Worm (Caenorhabditis elegans) whole organism, young adult: Measurements from ENCODE around the gene ttyh-1.

Experiments
- B0035.1 ChIP-seq: sonication (generic microtip); optimal IDR thresholded peaks from 2 replicates; lab custom pipeline; 2016; ENCODE audit warnings: missing genetic modification characterization, mild to moderate bottlenecking, missing compliant biosample characterization, missing genotype, missing genetic modification reagents
- B0261.1 ChIP-seq: sonication (generic microtip); optimal IDR thresholded peaks from 2 replicates; lab custom pipeline; 2016; ENCODE audit warnings: mild to moderate bottlenecking, missing genetic modification characterization, moderate library complexity, missing compliant biosample characterization
- F39B2.1 ChIP-seq: fragments of 200-800 bp; sonication (Bioruptor generic); IDR thresholded peaks from 2 replicates; pipeline ENCODE4 v1.3.6; 2022; ENCODE audit warnings: missing genetic modification reagents, missing genetic modification characterization, missing compliant biosample characterization
- F52B5.7 ChIP-seq: sonication (generic microtip); optimal IDR thresholded peaks from 2 replicates; lab custom pipeline; 2016; ENCODE audit warnings: mild to moderate bottlenecking, missing genetic modification characterization, missing compliant biosample characterization
- T26A5.8 ChIP-seq: sonication (generic microtip); optimal IDR thresholded peaks from 2 replicates; lab custom pipeline; 2016; ENCODE audit warnings: missing genetic modification characterization, missing compliant biosample characterization
- Y53G8AR.9 ChIP-seq: fragments of 200-800 bp; sonication (Bioruptor generic); conservative IDR thresholded peaks from 2 replicates; pipeline ENCODE4 v1.3.6; 2022; ENCODE audit warnings: missing genetic modification reagents, missing genetic modification characterization, missing compliant biosample characterization
- Y56A3A.18 ChIP-seq: fragments of 200-800 bp; sonication (Bioruptor generic); IDR thresholded peaks from 2 replicates; pipeline ENCODE4 v1.3.6; 2022; ENCODE audit warnings: missing genetic modification reagents, missing genetic modification characterization, missing compliant biosample characterization
- Y67H2A.10 ChIP-seq: fragments of 200-800 bp; sonication (Bioruptor generic); conservative IDR thresholded peaks from 2 replicates; pipeline ENCODE4 v1.3.6; 2022; ENCODE audit warnings: missing genetic modification reagents, missing genetic modification characterization, missing compliant biosample characterization
- attf-3 ChIP-seq: fragments of 200-800 bp; sonication (Bioruptor generic); conservative IDR thresholded peaks from 2 replicates; pipeline ENCODE4 v1.3.6; 2022; ENCODE audit warnings: missing genetic modification reagents, missing genetic modification characterization, missing compliant biosample characterization
- attf-5 ChIP-seq: fragments of 200-800 bp; sonication (Bioruptor generic); optimal IDR thresholded peaks from 2 replicates; lab custom pipeline; 2018; ENCODE audit warnings: mild to moderate bottlenecking, missing genetic modification characterization, missing compliant biosample characterization
- cebp-1 ChIP-seq, 2 experiments: fragments of 200-800 bp in 1 of 2; sonication (Bioruptor generic) in 1 of 2; sonication (generic microtip) in 1 of 2; IDR thresholded peaks in 1 of 2; optimal IDR thresholded peaks in 1 of 2; 2 replicates each; pipeline versions ENCODE4 v1.3.6 to Lab custom; 2017 to 2022; ENCODE audit warnings: missing compliant biosample characterization in 2 of 2, missing genetic modification characterization in 2 of 2, mild to moderate bottlenecking in 1 of 2, missing genetic modification reagents in 1 of 2, moderate library complexity in 1 of 2
- cebp-2 ChIP-seq: fragments of 200-800 bp; sonication (Bioruptor generic); IDR thresholded peaks from 2 replicates; pipeline ENCODE4 v1.3.6; 2022; ENCODE audit warnings: missing genetic modification characterization, missing compliant biosample characterization
- ceh-79 ChIP-seq: sonication (generic microtip); optimal IDR thresholded peaks from 2 replicates; lab custom pipeline; 2017; ENCODE audit warnings: mild to moderate bottlenecking, missing genetic modification characterization, missing compliant biosample characterization
- ceh-91 ChIP-seq: fragments of 200-800 bp; sonication (Bioruptor generic); IDR thresholded peaks from 2 replicates; pipeline ENCODE4 v1.3.6; 2022; ENCODE audit warnings: missing genetic modification reagents, missing genetic modification characterization, missing compliant biosample characterization
- dpff-1 ChIP-seq: sonication (generic microtip); optimal IDR thresholded peaks from 2 replicates; lab custom pipeline; 2017; ENCODE audit warnings: mild to moderate bottlenecking, missing genetic modification characterization, missing compliant biosample characterization
- egl-44 ChIP-seq: fragments of 200-800 bp; sonication (Bioruptor generic); IDR thresholded peaks from 2 replicates; pipeline ENCODE4 v1.3.6; 2022; ENCODE audit warnings: missing genetic modification reagents, missing genetic modification characterization, missing compliant biosample characterization
- egrh-3 ChIP-seq: fragments of 200-800 bp; sonication (Bioruptor generic); IDR thresholded peaks from 2 replicates; pipeline ENCODE4 v1.3.6; 2022; ENCODE audit warnings: missing genetic modification reagents, missing genetic modification characterization, missing compliant biosample characterization
- ekl-4 ChIP-seq: fragments of 200-800 bp; sonication (Bioruptor generic); IDR thresholded peaks from 2 replicates; pipeline ENCODE4 v1.3.6; 2022; ENCODE audit warnings: missing genetic modification reagents, missing genetic modification characterization, missing compliant biosample characterization
- fkh-3 ChIP-seq: sonication (generic microtip); optimal IDR thresholded peaks from 2 replicates; lab custom pipeline; 2016; ENCODE audit warnings: mild to moderate bottlenecking, missing genetic modification characterization, missing compliant biosample characterization
- hmg-1.2 ChIP-seq: fragments of 200-800 bp; sonication (Bioruptor generic); IDR thresholded peaks from 2 replicates; pipeline ENCODE4 v1.3.6; 2022; ENCODE audit warnings: missing genetic modification reagents, missing genetic modification characterization, missing compliant biosample characterization
- hmg-20 ChIP-seq: fragments of 200-800 bp; sonication (Bioruptor generic); IDR thresholded peaks from 2 replicates; pipeline ENCODE4 v1.3.6; 2022; ENCODE audit warnings: missing genetic modification reagents, missing genetic modification characterization, missing compliant biosample characterization
- hsf-1 ChIP-seq: fragments of 200-800 bp; sonication (Bioruptor generic); IDR thresholded peaks from 2 replicates; pipeline ENCODE4 v1.3.6; 2022; ENCODE audit warnings: missing genetic modification reagents, missing genetic modification characterization, missing compliant biosample characterization
- lin-35 ChIP-seq, 3 experiments: fragments of 150-350 bp in 2 of 3; sonication (generic microtip) in 1 of 3; optimal IDR thresholded peaks; 2 replicates each; lab custom pipeline; 2014 to 2018; ENCODE audit warnings: missing biosample characterization in 3 of 3, missing genetic modification characterization in 3 of 3, missing genetic modification reagents in 3 of 3
- lsl-1 ChIP-seq: fragments of 200-800 bp; sonication (Bioruptor generic); optimal IDR thresholded peaks from 2 replicates; lab custom pipeline; 2018; ENCODE audit warnings: mild to moderate bottlenecking, missing genetic modification characterization, moderate library complexity, missing compliant biosample characterization
- madf-6 ChIP-seq: fragments of 200-800 bp; sonication (Bioruptor generic); IDR thresholded peaks from 2 replicates; pipeline ENCODE4 v1.3.6; 2022; ENCODE audit warnings: missing genetic modification reagents, missing genetic modification characterization, missing compliant biosample characterization
- mcd-1 ChIP-seq: fragments of 200-800 bp; sonication (Bioruptor generic); IDR thresholded peaks from 2 replicates; pipeline ENCODE4 v1.3.6; 2022; ENCODE audit warnings: missing genetic modification reagents, missing genetic modification characterization, missing compliant biosample characterization
- mel-28 ChIP-seq: sonication (generic microtip); optimal IDR thresholded peaks from 2 replicates; lab custom pipeline; 2016; ENCODE audit warnings: borderline replicate concordance, mild to moderate bottlenecking, missing genetic modification characterization, missing compliant biosample characterization
- nhr-179 ChIP-seq: sonication (generic microtip); optimal IDR thresholded peaks from 2 replicates; lab custom pipeline; 2016; ENCODE audit warnings: mild to moderate bottlenecking, missing genetic modification characterization, missing compliant biosample characterization
- nhr-80 ChIP-seq: sonication (generic microtip); optimal IDR thresholded peaks from 2 replicates; lab custom pipeline; 2016; ENCODE audit warnings: missing genetic modification characterization, missing compliant biosample characterization
- nhr-90 ChIP-seq: sonication (generic microtip); optimal IDR thresholded peaks from 2 replicates; lab custom pipeline; 2016; ENCODE audit warnings: missing genotype, mild to moderate bottlenecking, missing genetic modification characterization, missing compliant biosample characterization
- pbrm-1 ChIP-seq: fragments of 200-800 bp; sonication (Bioruptor generic); IDR thresholded peaks from 2 replicates; pipeline ENCODE4 v1.3.6; 2022; ENCODE audit warnings: missing genetic modification reagents, missing genetic modification characterization, missing compliant biosample characterization
- sdz-38 ChIP-seq: sonication (generic microtip); optimal IDR thresholded peaks from 2 replicates; lab custom pipeline; 2016; ENCODE audit warnings: missing genotype, missing genetic modification characterization, missing compliant biosample characterization
- snpc-1.1 ChIP-seq: sonication (generic microtip); optimal IDR thresholded peaks from 2 replicates; lab custom pipeline; 2017; ENCODE audit warnings: missing genetic modification characterization, mild to moderate bottlenecking, missing compliant biosample characterization, antibody characterized with exemption, moderate library complexity, missing genotype, missing genetic modification reagents; ENCODE audit not compliant: insufficient read depth
- snpc-3.4 ChIP-seq: sonication (generic microtip); optimal IDR thresholded peaks from 2 replicates; lab custom pipeline; 2017; ENCODE audit warnings: missing genetic modification characterization, mild to moderate bottlenecking, missing compliant biosample characterization, antibody characterized with exemption, moderate library complexity, missing genotype, missing genetic modification reagents
- snpc-4 ChIP-seq, 5 experiments: fragments of 150-350 bp in 1 of 5; sonication (generic microtip) in 4 of 5; optimal IDR thresholded peaks; 2 replicates each; lab custom pipeline; 2014 to 2018; ENCODE audit warnings: missing genetic modification characterization in 5 of 5, missing biosample characterization in 3 of 5, antibody characterized with exemption in 2 of 5, mild to moderate bottlenecking in 2 of 5, missing compliant biosample characterization in 2 of 5, missing genotype in 2 of 5, moderate library complexity in 2 of 5, missing genetic modification reagents in 1 of 5
- ztf-3 ChIP-seq: fragments of 200-800 bp; sonication (Bioruptor generic); optimal IDR thresholded peaks from 2 replicates; lab custom pipeline; 2018; ENCODE audit warnings: mild to moderate bottlenecking, missing genetic modification characterization, missing compliant biosample characterization

The ttyh-1 gene

ce11 chrX:11339375-11339924 lies 29.1 kb upstream of the ttyh-1 start, which contains the start of gene aco-1 (continued):
- TF ChIP-seq F39B2.1 (GFP tag; lab: Robert Waterston, UW) (no peak), cebp-2 (no peak)

- TF ChIP-seq hsf-1 (no peak), fkh-3 (tag; lab: Kevin White, UChicago) (no peak), nhr-80 (tag; lab: Kevin White, UChicago) (peak; percentile 17)
- TF ChIP-seq, all 124 proteins: peak for 1
These were observed 28.0 kb upstream of the ttyh-1 start for ce11 chrX:11340478-11340877.

- TF ChIP-seq mel-28 (tag; lab: Kevin White, UChicago) (no peak), attf-5 (GFP tag; lab: Kevin White, UChicago) (no peak)
These were observed 23.6 kb upstream of the ttyh-1 start for ce11 chrX:11344899-11345298.

- TF ChIP-seq nhr-80 (tag; lab: Kevin White, UChicago) = peak; percentile 8
- TF ChIP-seq nhr-179 (tag; lab: Kevin White, UChicago) = no peak
These were observed 23.0 kb upstream of the ttyh-1 start for ce11 chrX:11345471-11345870.

ce11 chrX:11346155-11346554 lies 22.4 kb upstream of the ttyh-1 start, which contains the start of gene oct-2:
TSS of gene oct-2 (plus strand) at chrX:11346455.
- no peak for TF ChIP-seq Y67H2A.10
- TF ChIP-seq F39B2.1 (GFP tag; lab: Robert Waterston, UW) = no peak
- no peak for TF ChIP-seq snpc-4 (GFP tag; optimal IDR thresholded peaks at IDR 0.05; lab: Kevin White, UChicago)
- no peak for TF ChIP-seq snpc-4 (tag; optimal IDR thresholded peaks at IDR 0.05; lab: Kevin White, UChicago)
- TF ChIP-seq lsl-1 (GFP tag; lab: Kevin White, UChicago) = no peak
- TF ChIP-seq snpc-1.1 (tag; lab: Kevin White, UChicago) = no peak
- no peak for TF ChIP-seq dpff-1 (tag; lab: Kevin White, UChicago)
- TF ChIP-seq mcd-1 (GFP tag; lab: Robert Waterston, UW) = no peak
- TF ChIP-seq hmg-20 (GFP tag; lab: Robert Waterston, UW) = no peak
- no peak for TF ChIP-seq attf-3 (GFP tag; lab: Robert Waterston, UW)
- TF ChIP-seq nhr-80 (tag; lab: Kevin White, UChicago) = no peak
- no peak for TF ChIP-seq hmg-1.2
- TF ChIP-seq B0261.1 (tag; lab: Kevin White, UChicago) = no peak
- TF ChIP-seq sdz-38 (tag; lab: Kevin White, UChicago) = no peak
- TF ChIP-seq, all 124 proteins: peak for 0

ce11 chrX:11351288-11351687 lies 17.2 kb upstream of the ttyh-1 start:
- TF ChIP-seq ztf-3 = no peak
- TF ChIP-seq nhr-80 (tag; lab: Kevin White, UChicago) = peak; percentile 56
- no peak for TF ChIP-seq pbrm-1 (GFP tag; lab: Robert Waterston, UW)
- no peak for TF ChIP-seq madf-6 (GFP tag; lab: Robert Waterston, UW)

- TF ChIP-seq ceh-91 (GFP tag; lab: Robert Waterston, UW) (no peak), egrh-3 (GFP tag; lab: Robert Waterston, UW) (no peak), F39B2.1 (GFP tag; lab: Robert Waterston, UW) (no peak), fkh-3 (tag; lab: Kevin White, UChicago) (no peak), snpc-3.4 (tag; lab: Kevin White, UChicago) (no peak), cebp-1 (GFP tag; IDR thresholded peaks at IDR 0.05; lab: Robert Waterston, UW) (no peak), cebp-1 (tag; optimal IDR thresholded peaks at IDR 0.05; lab: Kevin White, UChicago) (no peak), ekl-4 (GFP tag; lab: Robert Waterston, UW) (no peak), T26A5.8 (tag; lab: Kevin White, UChicago) (no peak), cebp-2 (no peak), ceh-79 (no peak), lin-35 (GFP tag; optimal IDR thresholded peaks at IDR 0.05; lab: Kevin White, UChicago) (no peak), Y53G8AR.9 (GFP tag; lab: Robert Waterston, UW) (no peak), Y56A3A.18 (no peak), egl-44 (GFP tag; lab: Robert Waterston, UW) (no peak), B0035.1 (tag; lab: Kevin White, UChicago) (no peak), nhr-90 (tag; lab: Kevin White, UChicago) (no peak), F52B5.7 (tag; lab: Kevin White, UChicago) (no peak)
These were observed 16.7 kb upstream of the ttyh-1 start, which contains the start of gene pgp-3 for ce11 chrX:11351856-11352255. TSS of gene pgp-3 (plus strand) at chrX:11352156.
